Worm (Caenorhabditis elegans) whole organism, L4/young adult: ENCODE results near the gene pgam-5.

ENCODE experiments used
- W03F9.2 ChIP-seq: fragments of 150-350 bp; optimal IDR thresholded peaks from 2 replicates; lab custom pipeline; 2014; ENCODE audit warnings: missing biosample characterization, missing genetic modification characterization
- dao-5 ChIP-seq: sonication (generic microtip); optimal IDR thresholded peaks from 2 replicates; lab custom pipeline; 2016; ENCODE audit warnings: missing genotype, missing genetic modification characterization, moderate library complexity, missing compliant biosample characterization
- him-1 ChIP-seq: sonication (generic microtip); optimal IDR thresholded peaks from 2 replicates; lab custom pipeline; 2016; ENCODE audit warnings: missing genotype, missing genetic modification reagents, missing genetic modification characterization, missing compliant biosample characterization

DNA sequence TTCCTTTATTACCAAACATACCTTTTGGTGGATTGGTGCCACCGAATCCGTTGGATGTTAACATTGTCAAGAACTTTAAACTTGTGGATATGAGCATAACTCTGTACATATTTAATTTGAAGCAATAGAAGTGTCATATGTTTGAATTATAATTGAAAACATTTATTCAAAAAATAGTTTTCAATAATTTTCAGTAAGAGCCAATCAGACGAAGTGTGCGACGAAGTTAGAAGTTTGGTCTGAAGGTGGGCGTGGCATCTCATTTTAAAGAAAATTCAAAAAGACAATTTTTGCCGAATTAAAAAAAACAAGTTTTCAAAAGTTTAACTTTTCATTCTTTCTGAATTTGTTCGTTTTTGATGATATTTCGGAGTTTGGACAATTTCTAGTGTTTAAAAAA is 3.7 kb downstream of the pgam-5 start, which contains the start of gene syd-1:
- no peak for TF ChIP-seq him-1 (tag; lab: Kevin White, UChicago)
- no peak for TF ChIP-seq W03F9.2 (tag; lab: Kevin White, UChicago)
- no peak for TF ChIP-seq dao-5 (tag; lab: Kevin White, UChicago)
